Worm (Caenorhabditis elegans): ENCODE measurements around the gene R07E3.4.
A peak's percentile ranks its signal among the peaks of the same experiment; 100 is the strongest.

The R07E3.4 gene

DNA sequence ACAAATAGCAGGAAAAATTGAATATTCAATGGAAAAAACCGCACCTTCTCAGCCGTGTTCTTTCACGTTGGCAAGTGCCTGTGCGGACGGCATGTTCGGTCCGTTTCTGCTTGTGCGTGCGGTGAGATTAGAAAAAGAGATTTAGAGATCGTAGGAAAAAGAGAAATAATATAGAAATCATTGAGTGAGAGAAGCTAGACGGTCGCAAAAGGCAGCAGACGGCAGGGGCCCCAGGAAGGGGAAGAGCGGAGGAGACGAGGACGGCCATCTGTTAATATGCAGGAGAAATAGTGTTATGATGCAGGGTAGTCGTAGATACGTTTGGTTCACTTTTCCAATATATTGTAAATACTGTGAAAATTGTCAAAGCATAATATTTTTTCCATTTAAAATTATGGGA is 39.4 kb upstream of the R07E3.4 start, which contains the start of gene Y49A10A.2:
Gene Y49A10A.2, minus strand, starts transcription at position 109 of the 400 bp plus-strand sequence.
- TF ChIP-seq ceh-27 (GFP tag; optimal IDR thresholded peaks at IDR 0.05) (no peak), nfyb-1 (GFP tag; IDR thresholded peaks at IDR 0.05) (0 out of 2 replicates have a peak, but pooled peaks have one; percentile 18), nhr-80 (tag; optimal IDR thresholded peaks at IDR 0.05) (no peak), nhr-90 (tag; optimal IDR thresholded peaks at IDR 0.05) (no peak), zfh-2 (GFP tag; conservative IDR thresholded peaks at IDR 0.05) (peak; percentile 41; the same call in 1 of the 2 replicates), sdz-38 (tag; optimal IDR thresholded peaks at IDR 0.05) (no peak), ztf-3 (GFP tag; optimal IDR thresholded peaks at IDR 0.05) (no peak), cebp-1 (GFP tag; IDR thresholded peaks at IDR 0.05) (no peak), cebp-1 (tag; optimal IDR thresholded peaks at IDR 0.05) (peak; percentile 27), lin-35 (GFP tag; optimal IDR thresholded peaks at IDR 0.05) (no peak), K12H6.12 (tag; optimal IDR thresholded peaks at IDR 0.05) (peak; percentile 5), ceh-58 (GFP tag; IDR thresholded peaks at IDR 0.05) (no peak), Y95B8A.8 (GFP tag; IDR thresholded peaks at IDR 0.05) (no peak), hmg-1.2 (GFP tag; IDR thresholded peaks at IDR 0.05) (peak; percentile 78), dpl-1 (GFP tag; optimal IDR thresholded peaks at IDR 0.05) (no peak)

DNA sequence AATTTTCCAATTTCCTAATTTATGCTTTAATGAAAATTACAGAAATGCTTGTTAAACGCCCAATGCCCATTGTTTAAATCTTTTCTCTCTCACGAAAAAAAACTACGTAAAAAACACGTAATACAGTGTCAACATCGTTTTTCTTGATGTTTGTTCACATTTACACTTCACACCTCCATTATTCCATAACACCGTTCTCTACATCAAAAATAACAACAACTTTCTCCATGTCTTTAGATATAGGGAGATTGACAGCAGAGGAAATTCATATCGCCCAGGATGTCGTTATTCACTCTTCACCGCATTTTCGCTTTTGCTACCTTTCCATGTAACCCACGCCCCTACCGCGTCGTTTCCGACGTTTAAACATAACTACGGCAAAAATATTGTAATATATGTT is 24.9 kb upstream of the R07E3.4 start, which contains the start of gene efhc-1:
Gene efhc-1, plus strand, starts transcription at position 301 of the 400 bp plus-strand sequence.
- TF ChIP-seq Y53G8AR.9 (GFP tag; conservative IDR thresholded peaks at IDR 0.05) (no peak), Y53F4B.3 (GFP tag; IDR thresholded peaks at IDR 0.05) (no peak), F22D6.2 (tag; optimal IDR thresholded peaks at IDR 0.05) (no peak), K12H6.12 (tag; optimal IDR thresholded peaks at IDR 0.05) (no peak), let-526 (GFP tag; IDR thresholded peaks at IDR 0.05) (no peak), zim-3 (tag; optimal IDR thresholded peaks at IDR 0.05) (no peak), lin-26 (GFP tag; IDR thresholded peaks at IDR 0.05) (no peak)

DNA sequence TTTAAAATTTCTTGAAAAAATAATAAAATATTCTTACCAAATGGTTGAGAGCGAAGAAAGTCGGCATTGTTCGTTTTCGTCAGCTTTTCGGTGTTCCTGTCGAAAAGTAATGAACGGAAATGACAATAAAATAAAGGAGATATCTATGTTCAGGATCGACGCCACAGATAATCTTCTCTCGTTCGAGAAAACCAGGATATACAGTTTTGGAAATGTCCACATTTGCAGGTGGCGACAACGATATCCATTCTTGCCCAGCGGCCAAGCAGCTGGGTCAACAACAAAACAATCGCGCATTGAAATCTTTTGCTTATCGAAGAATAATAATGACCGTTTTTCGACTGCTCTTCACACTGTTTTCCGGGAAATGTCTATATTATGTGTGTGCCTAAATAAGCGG is 22.5 kb upstream of the R07E3.4 start, which contains the start of gene R07E3.7:
Gene R07E3.7, minus strand, starts transcription at position 101 of the 400 bp plus-strand sequence.
- TF ChIP-seq T07F8.4 (tag; optimal IDR thresholded peaks at IDR 0.05): no peak
- TF ChIP-seq dpff-1 (tag; optimal IDR thresholded peaks at IDR 0.05): no peak
- no peak for TF ChIP-seq pbrm-1 (GFP tag; IDR thresholded peaks at IDR 0.05)
- TF ChIP-seq hmg-1.2 (GFP tag; IDR thresholded peaks at IDR 0.05): no peak
- TF ChIP-seq mel-28 (tag; optimal IDR thresholded peaks at IDR 0.05; ENCODE audit: borderline replicate concordance): no peak
- no peak for TF ChIP-seq attf-5 (GFP tag; optimal IDR thresholded peaks at IDR 0.05)
- TF ChIP-seq ztf-6 (GFP tag; IDR thresholded peaks at IDR 0.05): no peak
- TF ChIP-seq unc-130 (GFP tag; optimal IDR thresholded peaks at IDR 0.05): no peak
- TF ChIP-seq repo-1 (tag; optimal IDR thresholded peaks at IDR 0.05): no peak
- no peak for TF ChIP-seq attf-3 (GFP tag; conservative IDR thresholded peaks at IDR 0.05)
- no peak for TF ChIP-seq K11D2.4 (GFP tag; IDR thresholded peaks at IDR 0.05)
- no peak for TF ChIP-seq hsf-1 (GFP tag; IDR thresholded peaks at IDR 0.05)
- no peak for TF ChIP-seq lsl-1 (GFP tag; optimal IDR thresholded peaks at IDR 0.05)

DNA sequence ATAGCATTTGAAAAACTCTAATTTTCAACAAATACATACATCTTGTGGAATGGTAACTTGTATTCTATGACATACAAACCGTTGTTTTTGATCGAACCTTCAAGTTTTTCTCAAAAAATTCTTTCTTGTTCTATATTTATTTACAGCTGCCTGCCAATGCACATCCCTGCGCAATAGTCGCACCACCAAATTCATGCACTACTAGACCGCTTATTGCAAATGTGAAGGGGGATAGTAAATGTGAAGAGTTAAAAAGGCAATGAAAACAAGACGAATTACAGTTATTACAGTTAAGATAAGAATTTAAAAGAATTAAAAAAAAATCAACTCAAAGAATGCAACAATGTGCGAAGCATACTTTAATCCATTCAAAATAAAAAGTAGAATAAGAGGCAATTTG is 20.7 kb upstream of the R07E3.4 start:
- TF ChIP-seq lsy-27 (tag; optimal IDR thresholded peaks at IDR 0.05; ENCODE audit: borderline replicate concordance, insufficient read depth): no peak
- TF ChIP-seq B0336.3 (GFP tag; IDR thresholded peaks at IDR 0.05): no peak
- TF ChIP-seq bed-1 (GFP tag; IDR thresholded peaks at IDR 0.05): no peak
- no peak for TF ChIP-seq rcor-1 (GFP tag; IDR thresholded peaks at IDR 0.05)
- TF ChIP-seq xnd-1 (tag; optimal IDR thresholded peaks at IDR 0.05): no peak
- no peak for TF ChIP-seq ets-4 (GFP tag; optimal IDR thresholded peaks at IDR 0.05)
- TF ChIP-seq mel-28 (tag; optimal IDR thresholded peaks at IDR 0.05; ENCODE audit: borderline replicate concordance): no peak
- no peak for TF ChIP-seq nhr-120 (GFP tag; IDR thresholded peaks at IDR 0.05)
- no peak for TF ChIP-seq Y79H2A.3 (GFP tag; conservative IDR thresholded peaks at IDR 0.05)
- TF ChIP-seq dpff-1 (tag; optimal IDR thresholded peaks at IDR 0.05): no peak
- no peak for TF ChIP-seq B0261.1 (tag; optimal IDR thresholded peaks at IDR 0.05)
- TF ChIP-seq ceh-40 (GFP tag; IDR thresholded peaks at IDR 0.05): no peak
- TF ChIP-seq B0019.2 (GFP tag; conservative IDR thresholded peaks at IDR 0.05): no peak
- no peak for TF ChIP-seq Y53F4B.3 (GFP tag; IDR thresholded peaks at IDR 0.05)
- TF ChIP-seq die-1 (tag; optimal IDR thresholded peaks at IDR 0.05): no peak

Data from whole organism, young adult.